Fruit fly (Drosophila melanogaster) whole organism, pupa: Measurements from ENCODE around the gene Ziz.

Experiments used
- EcR ChIP-seq: fragments of 200-800 bp; sonication (Bioruptor generic); optimal IDR thresholded peaks from 3 replicates; lab custom pipeline; 2019; ENCODE audit warnings: missing biosample characterization, missing genetic modification characterization, mild to moderate bottlenecking, moderate library complexity, missing genetic modification reagents
- gl ChIP-seq: fragments of 200-800 bp; sonication (Bioruptor generic); optimal IDR thresholded peaks from 2 replicates; lab custom pipeline; 2018; ENCODE audit warnings: missing biosample characterization, mild to moderate bottlenecking, missing genetic modification characterization

DNA sequence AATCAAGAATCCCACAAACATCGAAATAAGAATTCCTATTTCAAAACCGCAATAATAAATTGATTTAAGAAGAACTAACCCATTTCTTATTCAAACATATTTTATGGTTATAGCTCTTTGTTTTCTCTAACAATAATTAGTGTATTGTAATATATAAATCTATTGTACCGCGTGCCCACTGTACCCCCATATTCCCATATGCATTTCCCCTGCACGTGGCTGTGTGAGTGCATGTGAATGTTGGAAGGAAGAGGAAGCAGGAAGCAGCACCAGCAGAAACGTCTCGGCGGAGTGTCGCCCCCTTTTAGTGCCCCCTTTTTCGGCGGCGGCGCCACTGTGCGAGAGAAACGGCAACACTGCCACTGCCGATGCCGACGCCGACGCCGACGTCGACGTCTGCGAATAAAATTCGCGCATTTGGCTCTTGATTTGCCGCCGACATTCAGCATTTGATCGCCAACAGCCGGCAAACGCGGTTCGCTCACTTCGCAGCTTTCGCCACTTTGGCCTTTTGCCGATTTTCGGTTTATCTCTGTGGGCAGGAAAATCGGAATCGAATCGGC lies 72.7 kb downstream of the Ziz start:
- TF ChIP-seq EcR (peak; percentile 85), gl (tag; lab: Kevin White, UChicago) (peak; percentile 73)
